Worm (Caenorhabditis elegans): ENCODE measurements around the gene T28D6.4.

Gene T28D6.4

DNA sequence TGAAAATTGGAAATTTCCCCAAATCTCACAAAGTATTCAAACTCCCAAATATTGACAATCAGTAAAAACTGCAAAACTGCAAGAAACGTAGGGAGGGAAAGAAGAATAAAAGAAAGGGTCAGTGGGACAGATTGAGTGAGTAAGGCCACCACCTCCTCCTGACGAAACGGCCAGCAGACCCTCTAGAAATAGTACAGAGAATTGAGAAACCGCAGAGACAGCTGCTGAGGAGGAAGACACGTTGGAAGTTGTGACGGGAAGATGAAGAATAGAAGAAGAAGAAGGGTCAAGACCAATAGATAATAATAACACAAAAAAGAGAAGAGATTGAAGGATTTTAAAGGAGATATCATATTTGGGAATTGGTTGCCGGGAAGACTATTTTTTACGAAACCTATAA lies 20.3 kb downstream of the T28D6.4 start:
- no peak for TF ChIP-seq med-1 (GFP tag; optimal IDR thresholded peaks at IDR 0.05; ENCODE audit: insufficient read depth)
- TF ChIP-seq ztf-23 (GFP tag; IDR thresholded peaks at IDR 0.05), result no peak
- no peak for TF ChIP-seq T22C8.4 (GFP tag; IDR thresholded peaks at IDR 0.05)
- no peak for TF ChIP-seq cog-1 (tag; optimal IDR thresholded peaks at IDR 0.05)
- TF ChIP-seq flt-1 (GFP tag; IDR thresholded peaks at IDR 0.05), result no peak
- no peak for TF ChIP-seq ztf-29 (GFP tag; IDR thresholded peaks at IDR 0.05)
- TF ChIP-seq tab-1 (GFP tag; IDR thresholded peaks at IDR 0.05), result no peak
- no peak for TF ChIP-seq ref-1 (GFP tag; conservative IDR thresholded peaks at IDR 0.05)
- no peak for TF ChIP-seq klf-2 (GFP tag; conservative IDR thresholded peaks at IDR 0.05)

DNA sequence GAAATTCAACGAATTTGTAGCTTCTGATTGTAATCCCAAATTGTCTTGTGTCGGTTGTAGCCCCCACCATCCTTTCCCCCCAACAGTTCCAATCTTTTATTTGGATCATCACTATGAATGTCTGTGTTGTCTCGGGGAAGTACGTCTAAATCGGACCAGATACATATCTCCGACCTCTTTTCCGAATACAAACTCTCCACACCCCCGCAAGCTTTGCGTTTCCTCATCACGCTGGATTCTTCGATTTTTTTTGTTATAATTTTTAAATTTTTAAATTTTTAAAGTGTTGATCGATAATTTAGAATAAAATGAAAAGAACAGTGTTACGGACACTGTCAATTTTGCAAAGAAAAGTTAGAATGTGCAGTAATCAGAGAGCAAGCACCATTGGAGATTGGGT lies 21.7 kb downstream of the T28D6.4 start, which contains the start of gene subs-4:
Gene subs-4 (plus strand): TSS at position 301 of the 400 bp plus-strand sequence.
- TF ChIP-seq ztf-23 (GFP tag; IDR thresholded peaks at IDR 0.05) (no peak), med-1 (GFP tag; optimal IDR thresholded peaks at IDR 0.05; ENCODE audit: insufficient read depth) (no peak), T22C8.4 (GFP tag; IDR thresholded peaks at IDR 0.05) (no peak), ref-1 (GFP tag; conservative IDR thresholded peaks at IDR 0.05) (no peak), ztf-29 (GFP tag; IDR thresholded peaks at IDR 0.05) (no peak), flt-1 (GFP tag; IDR thresholded peaks at IDR 0.05) (no peak), cog-1 (tag; optimal IDR thresholded peaks at IDR 0.05) (no peak), tab-1 (GFP tag; IDR thresholded peaks at IDR 0.05) (no peak), klf-2 (GFP tag; conservative IDR thresholded peaks at IDR 0.05) (no peak)

DNA sequence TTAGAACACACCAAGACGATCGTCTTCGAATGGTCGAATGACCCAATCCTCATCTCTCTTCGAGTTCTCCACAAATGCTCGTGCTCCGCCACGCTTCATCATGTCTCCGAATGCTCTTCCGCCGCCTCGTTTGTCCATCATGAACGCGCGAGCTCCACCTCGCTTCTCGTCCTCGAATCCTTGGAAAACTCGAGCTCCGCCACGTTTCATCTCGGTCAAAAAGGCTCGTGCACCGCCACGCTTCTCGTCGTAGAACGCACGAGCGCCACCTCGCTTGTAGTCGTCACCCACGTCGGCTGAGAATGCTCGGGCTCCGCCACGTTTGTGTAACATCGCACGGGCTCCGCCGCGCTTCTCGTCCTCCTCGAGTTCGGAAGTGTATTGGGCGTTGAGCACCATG lies 29.1 kb downstream of the T28D6.4 start:
- TF ChIP-seq tab-1 (GFP tag; IDR thresholded peaks at IDR 0.05), result no peak
- no peak for TF ChIP-seq cog-1 (tag; optimal IDR thresholded peaks at IDR 0.05)

- no peak for TF ChIP-seq ref-1 (GFP tag; conservative IDR thresholded peaks at IDR 0.05)
- no peak for TF ChIP-seq med-1 (GFP tag; optimal IDR thresholded peaks at IDR 0.05; ENCODE audit: insufficient read depth)
- no peak for TF ChIP-seq cog-1 (tag; optimal IDR thresholded peaks at IDR 0.05)
- no peak for TF ChIP-seq ztf-29 (GFP tag; IDR thresholded peaks at IDR 0.05)
- no peak for TF ChIP-seq tab-1 (GFP tag; IDR thresholded peaks at IDR 0.05)
- no peak for TF ChIP-seq T22C8.4 (GFP tag; IDR thresholded peaks at IDR 0.05)
- no peak for TF ChIP-seq klf-2 (GFP tag; conservative IDR thresholded peaks at IDR 0.05)
- TF ChIP-seq ztf-23 (GFP tag; IDR thresholded peaks at IDR 0.05), result no peak
- TF ChIP-seq flt-1 (GFP tag; IDR thresholded peaks at IDR 0.05), result no peak
Measured at ce11 chrIII:11390832-11391231, 30.6 kb downstream of the T28D6.4 start.

- no peak for TF ChIP-seq med-1 (GFP tag; optimal IDR thresholded peaks at IDR 0.05; ENCODE audit: insufficient read depth)
- TF ChIP-seq flt-1 (GFP tag; IDR thresholded peaks at IDR 0.05), result no peak
- no peak for TF ChIP-seq klf-2 (GFP tag; conservative IDR thresholded peaks at IDR 0.05)
- TF ChIP-seq T22C8.4 (GFP tag; IDR thresholded peaks at IDR 0.05), result no peak
- TF ChIP-seq ztf-29 (GFP tag; IDR thresholded peaks at IDR 0.05), result no peak
- no peak for TF ChIP-seq cog-1 (tag; optimal IDR thresholded peaks at IDR 0.05)
- TF ChIP-seq ztf-23 (GFP tag; IDR thresholded peaks at IDR 0.05), result no peak
- no peak for TF ChIP-seq tab-1 (GFP tag; IDR thresholded peaks at IDR 0.05)
- no peak for TF ChIP-seq ref-1 (GFP tag; conservative IDR thresholded peaks at IDR 0.05)
Measured at ce11 chrIII:11391601-11392520, 31.6 kb downstream of the T28D6.4 start.

ce11 chrIII:11392740-11393139 lies 32.5 kb downstream of the T28D6.4 start:
- TF ChIP-seq tab-1 (GFP tag; IDR thresholded peaks at IDR 0.05) (no peak), ref-1 (GFP tag; conservative IDR thresholded peaks at IDR 0.05) (no peak), ztf-29 (GFP tag; IDR thresholded peaks at IDR 0.05) (peak; percentile 11; the same call in 1 of the 2 replicates)

DNA sequence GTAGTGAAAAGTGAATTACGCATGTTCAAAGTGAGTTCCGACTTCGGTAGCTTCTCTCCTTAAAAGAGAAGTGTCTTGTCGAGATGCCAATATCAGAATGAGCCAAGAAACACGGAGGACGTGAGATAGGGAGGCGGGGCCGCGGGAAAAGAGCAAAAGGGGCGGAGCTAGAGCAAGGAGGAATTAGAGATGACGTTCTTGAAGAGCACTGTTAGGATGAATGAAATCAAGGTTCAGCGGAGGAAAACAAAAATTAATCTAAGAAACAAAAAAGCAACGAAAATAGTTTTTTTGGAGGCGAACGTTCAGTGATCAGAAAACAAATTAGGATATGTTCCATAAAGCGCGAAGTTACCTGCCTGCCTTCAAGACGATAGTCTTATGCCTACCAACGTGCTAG lies 32.9 kb downstream of the T28D6.4 start, which contains the start of gene nlp-21:
Gene nlp-21 (minus strand): TSS at position 101 of the 400 bp plus-strand sequence.
- TF ChIP-seq flt-1 (GFP tag; IDR thresholded peaks at IDR 0.05) (no peak), ref-1 (GFP tag; conservative IDR thresholded peaks at IDR 0.05) (no peak), T22C8.4 (GFP tag; IDR thresholded peaks at IDR 0.05) (no peak), klf-2 (GFP tag; conservative IDR thresholded peaks at IDR 0.05) (no peak), med-1 (GFP tag; optimal IDR thresholded peaks at IDR 0.05; ENCODE audit: insufficient read depth) (no peak), ztf-23 (GFP tag; IDR thresholded peaks at IDR 0.05) (no peak), tab-1 (GFP tag; IDR thresholded peaks at IDR 0.05) (no peak), cog-1 (tag; optimal IDR thresholded peaks at IDR 0.05) (no peak), ztf-29 (GFP tag; IDR thresholded peaks at IDR 0.05) (no peak)

DNA sequence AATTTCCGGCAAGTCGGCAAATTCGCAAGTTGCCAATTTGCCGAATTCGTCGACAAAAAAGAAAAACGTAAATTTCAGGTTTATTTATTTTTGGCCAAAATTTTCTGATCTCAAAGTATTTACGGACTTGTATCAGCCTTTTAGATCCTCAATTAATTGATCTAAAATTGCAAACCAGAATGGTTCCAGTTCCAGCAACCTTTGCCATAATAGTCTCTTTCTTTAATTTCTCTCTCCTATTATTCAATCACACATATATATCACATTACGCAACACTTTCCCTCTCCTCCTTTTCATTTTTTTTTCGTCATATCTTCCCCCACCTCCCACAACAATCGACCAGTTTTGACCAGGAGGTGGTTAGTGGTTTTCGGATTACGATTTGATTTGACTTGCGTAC lies 37.2 kb downstream of the T28D6.4 start, which contains the start of gene Y47D3B.3:
Gene Y47D3B.3 (plus strand): TSS at position 301 of the 400 bp plus-strand sequence.
- no peak for TF ChIP-seq ztf-23 (GFP tag; IDR thresholded peaks at IDR 0.05)
- TF ChIP-seq ref-1 (GFP tag; conservative IDR thresholded peaks at IDR 0.05), result no peak
- no peak for TF ChIP-seq flt-1 (GFP tag; IDR thresholded peaks at IDR 0.05)
- TF ChIP-seq tab-1 (GFP tag; IDR thresholded peaks at IDR 0.05), result no peak
- no peak for TF ChIP-seq cog-1 (tag; optimal IDR thresholded peaks at IDR 0.05)
- no peak for TF ChIP-seq T22C8.4 (GFP tag; IDR thresholded peaks at IDR 0.05)
- TF ChIP-seq klf-2 (GFP tag; conservative IDR thresholded peaks at IDR 0.05), result no peak
- no peak for TF ChIP-seq med-1 (GFP tag; optimal IDR thresholded peaks at IDR 0.05; ENCODE audit: insufficient read depth)
- TF ChIP-seq ztf-29 (GFP tag; IDR thresholded peaks at IDR 0.05), result no peak

ce11 chrIII:11402717-11403116 lies 42.5 kb downstream of the T28D6.4 start, which contains the start of gene Y47D3B.12:
Y47D3B.12 (plus strand) TSS chrIII:11403017.
- TF ChIP-seq ztf-29 (GFP tag; IDR thresholded peaks at IDR 0.05) (no peak), med-1 (GFP tag; optimal IDR thresholded peaks at IDR 0.05; ENCODE audit: insufficient read depth) (no peak), ref-1 (GFP tag; conservative IDR thresholded peaks at IDR 0.05) (no peak), flt-1 (GFP tag; IDR thresholded peaks at IDR 0.05) (no peak), klf-2 (GFP tag; conservative IDR thresholded peaks at IDR 0.05) (no peak), tab-1 (GFP tag; IDR thresholded peaks at IDR 0.05) (no peak), ztf-23 (GFP tag; IDR thresholded peaks at IDR 0.05) (no peak), T22C8.4 (GFP tag; IDR thresholded peaks at IDR 0.05) (no peak), cog-1 (tag; optimal IDR thresholded peaks at IDR 0.05) (no peak)
